Worm (Caenorhabditis elegans) whole organism, mixed stage, embryonic: Measurements from ENCODE around the gene F56D6.6.

Experiments
- bed-3 ChIP-seq: fragments of 200-800 bp; sonication (Bioruptor generic); optimal IDR thresholded peaks from 3 replicates; lab custom pipeline; 2018; ENCODE audit warnings: mild to moderate bottlenecking, missing genetic modification characterization, moderate library complexity, missing compliant biosample characterization
- blmp-1 ChIP-seq: fragments of 150-350 bp; optimal IDR thresholded peaks from 2 replicates; lab custom pipeline; 2014; ENCODE audit warnings: missing biosample characterization, missing genetic modification characterization
- ceh-39 ChIP-seq: fragments of 150-350 bp; optimal IDR thresholded peaks from 2 replicates; lab custom pipeline; 2014; ENCODE audit warnings: missing biosample characterization, missing genetic modification characterization
- ceh-83 ChIP-seq: fragments of 200-800 bp; sonication (Bioruptor generic); optimal IDR thresholded peaks from 2 replicates; lab custom pipeline; 2018; ENCODE audit warnings: mild to moderate bottlenecking, missing genetic modification characterization, missing compliant biosample characterization
- cnd-1 ChIP-seq: fragments of 200-800 bp; sonication (Bioruptor generic); optimal IDR thresholded peaks from 2 replicates; lab custom pipeline; 2018; ENCODE audit warnings: mild to moderate bottlenecking, missing genetic modification characterization, missing compliant biosample characterization
- drap-1 ChIP-seq: fragments of 200-800 bp; sonication (Bioruptor generic); optimal IDR thresholded peaks from 3 replicates; lab custom pipeline; 2018; ENCODE audit warnings: mild to moderate bottlenecking, missing genetic modification characterization, missing compliant biosample characterization
- elt-1 ChIP-seq: sonication (generic microtip); optimal IDR thresholded peaks from 2 replicates; lab custom pipeline; 2017; ENCODE audit warnings: missing genetic modification characterization, mild to moderate bottlenecking, missing compliant biosample characterization, antibody characterized with exemption, moderate library complexity, borderline replicate concordance; ENCODE audit not compliant: insufficient read depth
- elt-3 ChIP-seq: fragments of 150-350 bp; optimal IDR thresholded peaks from 2 replicates; lab custom pipeline; 2014; ENCODE audit warnings: missing biosample characterization, missing genetic modification characterization
- flh-1 ChIP-seq: fragments of 200-800 bp; sonication (Bioruptor generic); optimal IDR thresholded peaks from 2 replicates; lab custom pipeline; 2018; ENCODE audit warnings: mild to moderate bottlenecking, missing genetic modification characterization, moderate library complexity, missing compliant biosample characterization
- ham-2 ChIP-seq: fragments of 200-800 bp; sonication (Bioruptor generic); optimal IDR thresholded peaks from 2 replicates; lab custom pipeline; 2018; ENCODE audit warnings: mild to moderate bottlenecking, missing genetic modification characterization, missing compliant biosample characterization
- hlh-1 ChIP-seq: fragments of 150-350 bp; optimal IDR thresholded peaks from 2 replicates; lab custom pipeline; 2014; ENCODE audit warnings: missing biosample characterization, missing genetic modification reagents, missing genetic modification characterization
- lin-13 ChIP-seq: fragments of 150-350 bp; optimal IDR thresholded peaks from 2 replicates; lab custom pipeline; 2014; ENCODE audit warnings: missing biosample characterization, missing genetic modification characterization
- lin-32 ChIP-seq: fragments of 200-800 bp; sonication (Bioruptor generic); optimal IDR thresholded peaks from 2 replicates; lab custom pipeline; 2018; ENCODE audit warnings: mild to moderate bottlenecking, missing genetic modification characterization, missing compliant biosample characterization
- lsy-2 ChIP-seq: fragments of 150-350 bp; optimal IDR thresholded peaks from 2 replicates; lab custom pipeline; 2014; ENCODE audit warnings: missing biosample characterization, missing genetic modification characterization
- mab-5 ChIP-seq: fragments of 150-350 bp; optimal IDR thresholded peaks from 2 replicates; lab custom pipeline; 2014; ENCODE audit warnings: missing biosample characterization, missing genetic modification characterization
- mep-1 ChIP-seq: fragments of 150-350 bp; optimal IDR thresholded peaks from 2 replicates; lab custom pipeline; 2017; ENCODE audit warnings: missing biosample characterization, missing genetic modification reagents, missing genetic modification characterization, inconsistent platforms
- mls-2 ChIP-seq: sonication (generic microtip); optimal IDR thresholded peaks from 2 replicates; lab custom pipeline; 2016; ENCODE audit warnings: mild to moderate bottlenecking, missing genetic modification characterization, moderate library complexity, missing compliant biosample characterization
- nhr-2 ChIP-seq: fragments of 150-350 bp; optimal IDR thresholded peaks from 2 replicates; lab custom pipeline; 2014; ENCODE audit warnings: missing biosample characterization, missing genetic modification characterization
- nhr-237 ChIP-seq: fragments of 150-350 bp; optimal IDR thresholded peaks from 2 replicates; lab custom pipeline; 2014; ENCODE audit warnings: missing biosample characterization, missing genetic modification characterization
- nhr-28 ChIP-seq: fragments of 150-350 bp; optimal IDR thresholded peaks from 2 replicates; lab custom pipeline; 2014; ENCODE audit warnings: missing biosample characterization, missing genetic modification characterization
- nhr-76 ChIP-seq: sonication (generic microtip); optimal IDR thresholded peaks from 2 replicates; lab custom pipeline; 2017; ENCODE audit warnings: missing biosample characterization, missing genetic modification characterization
- pha-4 ChIP-seq: fragments of 150-350 bp; optimal IDR thresholded peaks from 2 replicates; lab custom pipeline; 2018; ENCODE audit warnings: missing biosample characterization, missing genetic modification reagents, missing genetic modification characterization
- sem-2 ChIP-seq: fragments of 200-800 bp; sonication (Bioruptor generic); optimal IDR thresholded peaks from 2 replicates; lab custom pipeline; 2018; ENCODE audit warnings: mild to moderate bottlenecking, missing genetic modification characterization, missing compliant biosample characterization
- snpc-4 ChIP-seq: fragments of 150-350 bp; optimal IDR thresholded peaks from 2 replicates; lab custom pipeline; 2014; ENCODE audit warnings: missing biosample characterization, missing genetic modification characterization
- sptf-1 ChIP-seq: sonication (generic microtip); optimal IDR thresholded peaks from 2 replicates; lab custom pipeline; 2017; ENCODE audit warnings: mild to moderate bottlenecking, missing genetic modification characterization, moderate library complexity, missing compliant biosample characterization
- tbx-8 ChIP-seq: fragments of 200-800 bp; sonication (Bioruptor generic); optimal IDR thresholded peaks from 2 replicates; lab custom pipeline; 2018; ENCODE audit warnings: mild to moderate bottlenecking, missing genetic modification characterization, moderate library complexity, missing compliant biosample characterization
- unc-120 ChIP-seq: sonication (generic microtip); optimal IDR thresholded peaks from 2 replicates; lab custom pipeline; 2017; ENCODE audit warnings: missing genetic modification characterization, missing compliant biosample characterization; ENCODE audit not compliant: poor library complexity, severe bottlenecking
- unc-39 ChIP-seq: fragments of 150-350 bp; optimal IDR thresholded peaks from 2 replicates; lab custom pipeline; 2014; ENCODE audit warnings: missing biosample characterization, missing genetic modification characterization
- unc-62 ChIP-seq: fragments of 150-350 bp; optimal IDR thresholded peaks from 2 replicates; lab custom pipeline; 2014; ENCODE audit warnings: missing biosample characterization, missing genetic modification reagents, missing genetic modification characterization
- zip-8 ChIP-seq: fragments of 150-350 bp; optimal IDR thresholded peaks from 2 replicates; lab custom pipeline; 2014; ENCODE audit warnings: missing biosample characterization, missing genetic modification characterization
- ztf-11 ChIP-seq: fragments of 150-350 bp; optimal IDR thresholded peaks from 2 replicates; lab custom pipeline; 2014; ENCODE audit warnings: missing biosample characterization, missing genetic modification characterization

Gene F56D6.6

ce11 chrIV:3881119-3881518 lies 21.9 kb upstream of the F56D6.6 start, which contains the start of the genes F37C4.8 and oac-23:
F37C4.8 (minus strand) TSS chrIV:3881219.
oac-23 (plus strand) TSS chrIV:3881441.
- TF ChIP-seq unc-39: no peak
- no peak for TF ChIP-seq flh-1 (GFP tag; lab: Kevin White, UChicago)
- TF ChIP-seq ceh-39 (tag; lab: Kevin White, UChicago): no peak
- TF ChIP-seq ham-2 (GFP tag; lab: Kevin White, UChicago): no peak
- TF ChIP-seq lin-32 (GFP tag; lab: Kevin White, UChicago): no peak
- TF ChIP-seq mep-1 (tag; lab: Kevin White, UChicago): no peak
- no peak for TF ChIP-seq tbx-8 (GFP tag; lab: Kevin White, UChicago)
- no peak for TF ChIP-seq sem-2 (GFP tag; lab: Kevin White, UChicago)
- TF ChIP-seq lsy-2 (tag; lab: Kevin White, UChicago): no peak
- no peak for TF ChIP-seq nhr-28
- TF ChIP-seq mls-2 (tag; lab: Kevin White, UChicago): no peak
- no peak for TF ChIP-seq nhr-2
- TF ChIP-seq lin-13 (tag; lab: Kevin White, UChicago): no peak
- TF ChIP-seq hlh-1 (tag; lab: Kevin White, UChicago): no peak
- TF ChIP-seq pha-4 (tag; lab: Kevin White, UChicago): no peak

DNA sequence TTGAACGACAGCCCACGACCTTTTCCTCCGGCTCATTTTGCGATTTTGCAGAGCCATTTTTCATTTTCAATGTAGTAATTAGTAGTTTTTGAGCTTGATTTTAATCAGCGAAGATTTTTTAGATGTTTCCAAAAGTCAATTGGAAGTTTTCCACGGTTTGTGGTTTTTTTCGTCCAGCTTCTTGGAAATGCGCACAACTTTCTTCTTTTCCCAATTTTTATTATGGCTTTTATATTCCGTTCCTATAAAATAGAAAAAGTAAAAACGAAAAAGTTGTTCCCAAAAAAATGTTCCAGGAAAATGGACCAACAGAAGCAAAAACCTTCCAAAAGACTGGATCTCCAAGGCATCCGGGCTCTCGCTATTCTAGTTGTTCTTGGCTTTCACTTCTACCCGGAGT lies 17.7 kb upstream of the F56D6.6 start, which contains the start of gene oac-22:
Gene oac-22, plus strand, starts transcription at position 301 of the 400 bp plus-strand sequence.
- TF ChIP-seq zip-8 (no peak), ceh-83 (GFP tag; lab: Kevin White, UChicago) (no peak), lsy-2 (tag; lab: Kevin White, UChicago) (no peak), nhr-28 (no peak), ceh-39 (tag; lab: Kevin White, UChicago) (no peak), drap-1 (no peak), nhr-237 (no peak), nhr-76 (tag; lab: Kevin White, UChicago) (no peak), ztf-11 (tag; lab: Kevin White, UChicago) (no peak), sptf-1 (tag; lab: Kevin White, UChicago) (no peak), mls-2 (tag; lab: Kevin White, UChicago) (no peak), mep-1 (tag; lab: Kevin White, UChicago) (no peak), unc-62 (GFP tag; lab: Kevin White, UChicago) (no peak), cnd-1 (tag; lab: Kevin White, UChicago) (no peak)

DNA sequence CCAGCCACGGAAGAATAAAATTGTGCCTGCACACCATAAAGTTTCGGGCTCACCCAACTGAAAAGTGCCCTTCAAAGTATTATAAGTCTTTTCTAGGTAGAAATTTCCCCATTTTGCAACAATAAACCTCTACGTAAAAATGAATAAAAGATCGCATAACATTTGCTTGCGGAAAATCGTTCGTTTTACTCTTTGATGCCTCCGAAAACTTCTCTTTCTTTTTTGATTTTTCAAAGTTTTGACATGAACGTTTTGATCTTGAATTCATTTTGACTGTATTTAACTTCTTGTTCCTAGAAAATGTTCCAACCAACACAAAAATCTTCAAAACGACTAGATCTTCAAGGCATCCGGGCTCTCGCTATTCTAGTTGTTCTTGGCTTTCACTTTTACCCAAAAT lies 14.1 kb upstream of the F56D6.6 start, which contains the start of gene oac-21:
Gene oac-21, plus strand, starts transcription at position 301 of the 400 bp plus-strand sequence.
- TF ChIP-seq ceh-39 (tag; lab: Kevin White, UChicago): no peak
- TF ChIP-seq mab-5 (tag; lab: Kevin White, UChicago): no peak
- no peak for TF ChIP-seq nhr-28
- TF ChIP-seq drap-1: no peak
- no peak for TF ChIP-seq unc-120 (tag; lab: Kevin White, UChicago)
- no peak for TF ChIP-seq ceh-83 (GFP tag; lab: Kevin White, UChicago)
- no peak for TF ChIP-seq elt-3 (tag; lab: Kevin White, UChicago)
- no peak for TF ChIP-seq lin-32 (GFP tag; lab: Kevin White, UChicago)
- TF ChIP-seq bed-3 (GFP tag; lab: Kevin White, UChicago): no peak
- no peak for TF ChIP-seq nhr-2
- no peak for TF ChIP-seq blmp-1 (tag; lab: Kevin White, UChicago)
- TF ChIP-seq nhr-237: no peak
- no peak for TF ChIP-seq tbx-8 (GFP tag; lab: Kevin White, UChicago)

ce11 chrIV:3892027-3892426 lies 11.0 kb upstream of the F56D6.6 start, which contains the start of gene F56D6.9:
F56D6.9 (plus strand) TSS chrIV:3892327.
- TF ChIP-seq nhr-237 (no peak), unc-39 (no peak), snpc-4 (no peak), nhr-2 (no peak), tbx-8 (GFP tag; lab: Kevin White, UChicago) (no peak), mls-2 (tag; lab: Kevin White, UChicago) (no peak), sem-2 (GFP tag; lab: Kevin White, UChicago) (no peak), cnd-1 (tag; lab: Kevin White, UChicago) (no peak), elt-1 (no peak), elt-3 (tag; lab: Kevin White, UChicago) (no peak), sptf-1 (tag; lab: Kevin White, UChicago) (no peak)

- TF ChIP-seq elt-3 (tag; lab: Kevin White, UChicago): no peak
- no peak for TF ChIP-seq elt-1
- no peak for TF ChIP-seq nhr-2
- no peak for TF ChIP-seq bed-3 (GFP tag; lab: Kevin White, UChicago)
- TF ChIP-seq, all 35 proteins: peak for 0
Observed at ce11 chrIV:3894004-3894480, 9.0 kb upstream of the F56D6.6 start, which contains the start of gene F56D6.8. F56D6.8 (minus strand) TSS chrIV:3894430.
